Worm (Caenorhabditis elegans) whole organism, L4/young adult: ENCODE data around the gene pals-39.

ENCODE experiments used
- W03F9.2 ChIP-seq: fragments of 150-350 bp; optimal IDR thresholded peaks from 2 replicates; lab custom pipeline; 2014; ENCODE audit warnings: missing biosample characterization, missing genetic modification characterization
- dao-5 ChIP-seq: sonication (generic microtip); optimal IDR thresholded peaks from 2 replicates; lab custom pipeline; 2016; ENCODE audit warnings: missing genotype, missing genetic modification characterization, moderate library complexity, missing compliant biosample characterization
- him-1 ChIP-seq: sonication (generic microtip); optimal IDR thresholded peaks from 2 replicates; lab custom pipeline; 2016; ENCODE audit warnings: missing genotype, missing genetic modification reagents, missing genetic modification characterization, missing compliant biosample characterization

DNA sequence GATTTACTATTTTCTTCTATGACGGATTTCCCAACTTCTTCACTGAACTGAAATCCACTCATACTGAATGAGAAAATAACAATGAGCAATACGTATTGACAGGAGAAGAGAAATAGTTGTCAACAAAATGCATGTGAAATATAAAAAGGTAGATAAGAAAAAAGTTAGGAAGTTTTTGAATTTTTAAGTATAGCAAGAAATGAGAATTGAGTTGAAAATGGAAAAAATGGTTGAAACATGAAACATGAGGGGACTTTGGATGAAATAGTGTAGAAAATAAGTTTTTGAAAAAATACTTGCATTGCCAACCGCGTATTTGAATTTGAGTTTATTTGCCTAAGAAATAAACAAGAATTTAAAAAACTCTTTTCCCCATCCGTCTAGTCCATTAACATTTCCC is 3.2 kb upstream of the pals-39 start, which contains the start of the genes pals-38 and C54D10.9:
- TF ChIP-seq dao-5 (tag; lab: Kevin White, UChicago) = no peak
- no peak for TF ChIP-seq him-1 (tag; lab: Kevin White, UChicago)
- TF ChIP-seq W03F9.2 (tag; lab: Kevin White, UChicago) = no peak
